Worm (Caenorhabditis elegans) whole organism, L3 larva: ENCODE measurements around the gene C04E7.5.

ENCODE experiments used
- R02D3.7 ChIP-seq: fragments of 150-350 bp; optimal IDR thresholded peaks from 2 replicates; lab custom pipeline; 2014; ENCODE audit warnings: missing biosample characterization, missing genetic modification characterization
- mdl-1 ChIP-seq: fragments of 150-350 bp; optimal IDR thresholded peaks from 2 replicates; lab custom pipeline; 2014; ENCODE audit warnings: missing biosample characterization, missing genetic modification characterization
- nhr-11 ChIP-seq: fragments of 150-350 bp; optimal IDR thresholded peaks from 2 replicates; lab custom pipeline; 2014; ENCODE audit warnings: missing biosample characterization, missing genetic modification characterization
- snpc-4 ChIP-seq: fragments of 150-350 bp; optimal IDR thresholded peaks from 2 replicates; lab custom pipeline; 2014; ENCODE audit warnings: missing biosample characterization, missing genetic modification characterization
- unc-62 ChIP-seq: fragments of 150-350 bp; sonication (generic microtip); optimal IDR thresholded peaks from 4 replicates; lab custom pipeline; 2014; ENCODE audit warnings: missing biosample characterization, missing genetic modification reagents, missing genetic modification characterization

DNA sequence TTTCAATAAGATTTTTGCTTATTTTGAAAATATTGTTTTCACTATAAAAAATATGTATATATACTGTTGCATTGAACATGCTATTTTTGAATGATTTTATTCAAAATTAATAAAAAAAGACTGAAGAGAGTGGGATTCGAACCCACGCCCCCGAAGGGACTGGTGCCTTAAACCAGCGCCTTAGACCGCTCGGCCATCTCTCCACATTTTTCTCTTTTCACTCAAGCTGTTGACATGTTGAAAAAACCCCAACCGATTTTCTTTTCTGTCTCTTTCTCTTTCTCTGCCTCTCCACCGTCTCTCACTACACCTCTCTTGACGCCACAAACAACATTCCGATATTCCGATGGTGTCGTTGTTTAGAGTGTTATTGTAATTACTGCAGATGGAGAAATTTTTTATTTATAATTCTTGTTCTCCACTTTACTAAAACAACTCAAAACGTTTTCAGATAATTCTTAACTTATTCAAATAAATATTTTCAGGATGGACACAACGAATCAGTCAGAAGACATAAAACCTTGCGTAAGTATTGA lies 7.4 kb upstream of the C04E7.5 start, which contains the start of gene sor-3:
- no peak for TF ChIP-seq R02D3.7
- TF ChIP-seq mdl-1 (tag; lab: Kevin White, UChicago), result peak; percentile 52
- peak; percentile 26 for TF ChIP-seq unc-62
- TF ChIP-seq nhr-11, result peak; percentile 28
- peak; percentile 36 for TF ChIP-seq snpc-4 (tag; lab: Kevin White, UChicago)
